Fruit fly (Drosophila melanogaster) whole organism, embryonic: Measurements from ENCODE around the gene CG13032.

ENCODE experiments used
- CG10321 ChIP-seq: fragments of 200-800 bp; sonication (Bioruptor generic); IDR thresholded peaks from 2 replicates; pipeline ENCODE4 v1.3.6; 2022; ENCODE audit warnings: missing biosample characterization, missing genetic modification characterization
- CG13123 ChIP-seq: fragments of 200-800 bp; sonication (Bioruptor generic); optimal IDR thresholded peaks from 2 replicates; lab custom pipeline; 2016; ENCODE audit warnings: missing biosample characterization, missing genetic modification characterization
- CG16813 ChIP-seq: fragments of 200-800 bp; sonication (Bioruptor generic); IDR thresholded peaks from 3 replicates; pipeline ENCODE4 v1.3.6; 2022; ENCODE audit warnings: missing biosample characterization, missing genetic modification characterization; ENCODE audit not compliant: partially characterized antibody
- CG1832 ChIP-seq: fragments of 200-800 bp; sonication (Bioruptor generic); optimal IDR thresholded peaks from 2 replicates; lab custom pipeline; 2017; ENCODE audit warnings: missing biosample characterization, mild to moderate bottlenecking, missing genetic modification characterization, inconsistent platforms
- CG4360 ChIP-seq: fragments of 200-800 bp; sonication (Bioruptor generic); IDR thresholded peaks from 2 replicates; pipeline ENCODE4 v1.3.6; 2022; ENCODE audit warnings: missing biosample characterization, missing genetic modification characterization
- CG4820 ChIP-seq: fragments of 200-800 bp; sonication (Bioruptor generic); optimal IDR thresholded peaks from 3 replicates; lab custom pipeline; 2016; ENCODE audit warnings: missing biosample characterization, missing genetic modification characterization
- CG6654 ChIP-seq: fragments of 200-800 bp; sonication (Bioruptor generic); optimal IDR thresholded peaks from 2 replicates; lab custom pipeline; 2017; ENCODE audit warnings: missing biosample characterization, mild to moderate bottlenecking, missing genetic modification characterization
- CG6791 ChIP-seq: fragments of 200-800 bp; sonication (Bioruptor generic); IDR thresholded peaks from 3 replicates; pipeline ENCODE4 v1.3.6; 2022; ENCODE audit warnings: missing biosample characterization, missing genetic modification characterization; ENCODE audit not compliant: partially characterized antibody
- CG7786 ChIP-seq: fragments of 200-800 bp; sonication (Bioruptor generic); optimal IDR thresholded peaks from 2 replicates; lab custom pipeline; 2016; ENCODE audit warnings: missing biosample characterization, missing genetic modification characterization
- CG8290 ChIP-seq, 3 experiments: fragments of 200-800 bp; sonication (Bioruptor generic); optimal IDR thresholded peaks; 2 replicates each; lab custom pipeline; 2016 to 2019; ENCODE audit warnings: missing biosample characterization in 3 of 3, missing genetic modification characterization in 3 of 3, mild to moderate bottlenecking in 2 of 3, moderate library complexity in 1 of 3
- CG9437 ChIP-seq: fragments of 200-800 bp; sonication (Bioruptor generic); optimal IDR thresholded peaks from 2 replicates; lab custom pipeline; 2018; ENCODE audit warnings: missing biosample characterization, mild to moderate bottlenecking, missing genetic modification characterization
- CG9797 ChIP-seq: fragments of 200-800 bp; sonication (Bioruptor generic); optimal IDR thresholded peaks from 3 replicates; lab custom pipeline; 2018; ENCODE audit warnings: missing biosample characterization, mild to moderate bottlenecking, missing genetic modification characterization
- CG9817 ChIP-seq: fragments of 200-800 bp; sonication (Bioruptor generic); optimal IDR thresholded peaks from 2 replicates; lab custom pipeline; 2018; ENCODE audit warnings: missing biosample characterization, mild to moderate bottlenecking, missing genetic modification characterization, moderate library complexity
- Dref ChIP-seq: fragments of 200-800 bp; sonication (Bioruptor generic); IDR thresholded peaks from 2 replicates; pipeline ENCODE4 v1.3.6; 2022; ENCODE audit warnings: missing biosample characterization, missing genetic modification characterization
- E2f2 ChIP-seq: fragments of 200-800 bp; sonication (Bioruptor generic); IDR thresholded peaks from 2 replicates; pipeline ENCODE4 v1.3.6; 2022; ENCODE audit warnings: missing biosample characterization, missing genetic modification characterization
- Ets65A ChIP-seq: fragments of 200-800 bp; sonication (Bioruptor generic); peaks from one replicate; lab custom pipeline; 2016; ENCODE audit warnings: missing biosample characterization, missing genetic modification characterization
- H2.0 ChIP-seq: fragments of 200-800 bp; sonication (Bioruptor generic); IDR thresholded peaks from 2 replicates; pipeline ENCODE4 v1.3.6; 2022; ENCODE audit warnings: missing biosample characterization, missing genetic modification characterization
- MBD-R2 ChIP-seq: fragments of 200-800 bp; sonication (Bioruptor generic); IDR thresholded peaks from 2 replicates; pipeline ENCODE4 v1.3.6; 2022; ENCODE audit warnings: missing biosample characterization, missing genetic modification characterization
- MESR4 ChIP-seq: fragments of 200-800 bp; sonication (Bioruptor generic); optimal IDR thresholded peaks from 2 replicates; lab custom pipeline; 2018; ENCODE audit warnings: missing biosample characterization, mild to moderate bottlenecking, missing genetic modification characterization, moderate library complexity
- Taf1 ChIP-seq: fragments of 200-800 bp; sonication (Bioruptor generic); IDR thresholded peaks from 2 replicates; pipeline ENCODE4 v1.3.6; 2022; ENCODE audit warnings: missing biosample characterization, missing genetic modification characterization
- Vsx1 ChIP-seq: fragments of 200-800 bp; sonication (Bioruptor generic); optimal IDR thresholded peaks from 2 replicates; lab custom pipeline; 2017; ENCODE audit warnings: missing biosample characterization, mild to moderate bottlenecking, missing genetic modification characterization, missing genetic modification reagents
- amos ChIP-seq: fragments of 200-800 bp; sonication (Bioruptor generic); IDR thresholded peaks from 2 replicates; pipeline ENCODE4 v1.3.6; 2022; ENCODE audit warnings: missing biosample characterization, missing genetic modification characterization; ENCODE audit not compliant: partially characterized antibody
- cg ChIP-seq: fragments of 200-800 bp; sonication (Bioruptor generic); optimal IDR thresholded peaks from 3 replicates; lab custom pipeline; 2019; ENCODE audit warnings: missing biosample characterization, mild to moderate bottlenecking, missing genetic modification characterization, moderate library complexity
- chm ChIP-seq: fragments of 200-800 bp; sonication (Bioruptor generic); IDR thresholded peaks from 2 replicates; pipeline ENCODE4 v1.3.6; 2022; ENCODE audit warnings: missing biosample characterization, missing genetic modification characterization
- chn ChIP-seq: fragments of 200-800 bp; sonication (Bioruptor generic); optimal IDR thresholded peaks from 2 replicates; lab custom pipeline; 2016; ENCODE audit warnings: missing biosample characterization, missing genetic modification characterization
- dati ChIP-seq: fragments of 200-800 bp; sonication (Bioruptor generic); IDR thresholded peaks from 2 replicates; pipeline ENCODE4 v1.3.6; 2022; ENCODE audit warnings: missing biosample characterization, missing genetic modification characterization
- dmrt99B ChIP-seq: fragments of 200-800 bp; sonication (Bioruptor generic); optimal IDR thresholded peaks from 2 replicates; lab custom pipeline; 2018; ENCODE audit warnings: missing biosample characterization, mild to moderate bottlenecking, missing genetic modification characterization, moderate library complexity
- fd96Cb ChIP-seq: fragments of 200-800 bp; sonication (Bioruptor generic); optimal IDR thresholded peaks from 2 replicates; lab custom pipeline; 2018; ENCODE audit warnings: missing biosample characterization, mild to moderate bottlenecking, missing genetic modification characterization, moderate library complexity
- gce ChIP-seq: fragments of 200-800 bp; sonication (Bioruptor generic); IDR thresholded peaks from 3 replicates; pipeline ENCODE4 v1.3.6; 2022; ENCODE audit warnings: missing biosample characterization, missing genetic modification characterization
- hkb ChIP-seq, 2 experiments: fragments of 200-800 bp in 1 of 2; fragments of >200 bp in 1 of 2; sonication (Bioruptor generic) in 1 of 2; IDR thresholded peaks in 1 of 2; optimal IDR thresholded peaks in 1 of 2; 2 replicates each; pipeline versions ENCODE4 v1.3.6 to Lab custom; 2017 to 2022; ENCODE audit warnings: missing biosample characterization in 1 of 2, missing genetic modification characterization in 1 of 2
- nerfin-1 ChIP-seq: fragments of 200-800 bp; sonication (Bioruptor generic); optimal IDR thresholded peaks from 3 replicates; lab custom pipeline; 2019; ENCODE audit warnings: missing biosample characterization, mild to moderate bottlenecking, missing genetic modification characterization, moderate library complexity
- nerfin-2 ChIP-seq: fragments of 200-800 bp; sonication (Bioruptor generic); IDR thresholded peaks from 2 replicates; pipeline ENCODE4 v1.3.6; 2022; ENCODE audit warnings: missing biosample characterization, missing genetic modification characterization; ENCODE audit not compliant: partially characterized antibody
- onecut ChIP-seq: fragments of 200-800 bp; sonication (Bioruptor generic); IDR thresholded peaks from 2 replicates; pipeline ENCODE4 v1.3.6; 2022; ENCODE audit warnings: missing biosample characterization, missing genetic modification characterization
- otp ChIP-seq: fragments of 200-800 bp; sonication (Bioruptor generic); IDR thresholded peaks from 3 replicates; pipeline ENCODE4, ENCODE4 v1.3.6; 2022; ENCODE audit warnings: missing biosample characterization, missing genetic modification characterization
- pros ChIP-seq: fragments of 200-800 bp; sonication (Bioruptor generic); optimal IDR thresholded peaks from 3 replicates; lab custom pipeline; 2019; ENCODE audit warnings: missing biosample characterization, mild to moderate bottlenecking, missing genetic modification characterization, moderate library complexity
- repo ChIP-seq: fragments of 200-800 bp; sonication (Bioruptor generic); optimal IDR thresholded peaks from 2 replicates; lab custom pipeline; 2016; ENCODE audit warnings: missing biosample characterization, missing genetic modification characterization
- seq ChIP-seq: fragments of 200-800 bp; sonication (Bioruptor generic); IDR thresholded peaks from 2 replicates; pipeline ENCODE4 v1.3.6; 2022; ENCODE audit warnings: missing biosample characterization, missing genetic modification characterization
- tgo ChIP-seq: fragments of 200-800 bp; sonication (Bioruptor generic); IDR thresholded peaks from 3 replicates; pipeline ENCODE4 v1.3.6; 2022; ENCODE audit warnings: missing biosample characterization, missing genetic modification characterization
- zen ChIP-seq: fragments of 200-800 bp; sonication (Bioruptor generic); optimal IDR thresholded peaks from 3 replicates; lab custom pipeline; 2018; ENCODE audit warnings: missing biosample characterization, mild to moderate bottlenecking, missing genetic modification characterization, moderate library complexity

The CG13032 gene

DNA sequence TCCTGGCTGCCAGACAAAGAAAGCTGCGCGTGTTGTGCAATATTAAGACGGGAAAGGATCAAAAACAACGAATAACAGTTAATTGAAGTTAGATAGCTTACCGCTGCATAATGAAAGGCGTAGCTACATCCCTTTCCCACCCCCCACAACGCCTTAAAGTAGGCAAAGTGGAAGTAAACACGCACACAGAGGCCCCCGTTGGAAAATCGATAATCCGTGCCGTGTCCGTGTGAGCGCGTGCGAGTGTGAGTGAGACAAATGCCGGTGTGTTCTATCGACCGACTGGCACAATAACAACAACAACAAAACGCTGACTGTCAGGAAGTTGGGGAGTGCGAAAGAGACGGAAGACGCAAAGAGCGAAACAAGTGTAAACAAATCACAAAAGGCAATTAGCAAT lies 38.6 kb downstream of the CG13032 start:
- TF ChIP-seq CG1832 (GFP tag; lab: Kevin White, UChicago) (peak; percentile 64), E2f2 (GFP tag; lab: Robert Waterston, UW) (no peak), Taf1 (no peak), chm (GFP tag; lab: Robert Waterston, UW) (no peak), gce (GFP tag; lab: Robert Waterston, UW) (no peak), CG9817 (tag; lab: Kevin White, UChicago) (no peak), otp (GFP tag; lab: Robert Waterston, UW) (no peak), MBD-R2 (peak; percentile 56; the same call in 1 of the 2 replicates), CG9437 (GFP tag; lab: Kevin White, UChicago) (no peak), amos (GFP tag; lab: Robert Waterston, UW) (no peak), nerfin-2 (GFP tag; lab: Robert Waterston, UW) (0 out of 2 replicates have a peak, but pooled peaks have one; percentile 11), Ets65A (peak; percentile 82), seq (no peak), zen (tag; lab: Kevin White, UChicago) (peak; percentile 35), CG13123 (GFP tag; lab: Kevin White, UChicago) (no peak), CG8290 (GFP tag; optimal IDR thresholded peaks at IDR 0.05; lab: Kevin White, UChicago) (peak; percentile 60), CG8290 (tag; optimal IDR thresholded peaks at IDR 0.05; lab: Kevin White, UChicago) (peak in 1 of 2 experiments; percentile 97), CG10321 (GFP tag; lab: Robert Waterston, UW) (peak; percentile 11; the same call in 1 of the 2 replicates), CG4820 (GFP tag; lab: Kevin White, UChicago) (no peak), CG16813 (no peak), CG6654 (GFP tag; lab: Kevin White, UChicago) (no peak), CG9797 (GFP tag; lab: Kevin White, UChicago) (no peak), H2.0 (no peak), dmrt99B (tag; lab: Kevin White, UChicago) (no peak), CG6791 (GFP tag; lab: Robert Waterston, UW) (0 out of 3 replicates have a peak, but pooled peaks have one; percentile 42), onecut (GFP tag; lab: Robert Waterston, UW) (peak; percentile 100), fd96Cb (tag; lab: Kevin White, UChicago) (no peak), chn (peak; percentile 11), cg (GFP tag; lab: Kevin White, UChicago) (peak; percentile 82), Vsx1 (GFP tag; lab: Kevin White, UChicago) (no peak), repo (GFP tag; lab: Kevin White, UChicago) (no peak), nerfin-1 (peak; percentile 66), dati (no peak), Dref (GFP tag; lab: Robert Waterston, UW) (0 out of 2 replicates have a peak, but pooled peaks have one; percentile 11), pros (peak; percentile 40), CG7786 (GFP tag; lab: Kevin White, UChicago) (no peak), MESR4 (GFP tag; lab: Kevin White, UChicago) (peak; percentile 12), CG4360 (GFP tag; lab: Robert Waterston, UW) (peak; percentile 97), tgo (GFP tag; lab: Robert Waterston, UW) (no peak), hkb (optimal IDR thresholded peaks at IDR 0.05; lab: Kevin White, UChicago) (peak; percentile 25), hkb (GFP tag; IDR thresholded peaks at IDR 0.05; lab: Robert Waterston, UW) (no peak)
